Worm (Caenorhabditis elegans) whole organism, early embryonic: ENCODE measurements around the gene gst-23.

ENCODE experiments used
- B0310.2 ChIP-seq: sonication (generic microtip); optimal IDR thresholded peaks from 2 replicates; lab custom pipeline; 2016; ENCODE audit warnings: mild to moderate bottlenecking, missing genetic modification characterization, missing compliant biosample characterization
- ama-1 ChIP-seq: fragments of 150-350 bp; optimal IDR thresholded peaks from 2 replicates; lab custom pipeline; 2014
- hmg-4 ChIP-seq: fragments of 200-800 bp; sonication (Bioruptor generic); optimal IDR thresholded peaks from 2 replicates; lab custom pipeline; 2018; ENCODE audit warnings: mild to moderate bottlenecking, missing genetic modification characterization, missing compliant biosample characterization
- scrt-1 ChIP-seq: fragments of 200-800 bp; sonication (Bioruptor generic); IDR thresholded peaks from 2 replicates; pipeline ENCODE4 v1.3.6; 2022; ENCODE audit warnings: missing genetic modification characterization, missing compliant biosample characterization
- tbx-11 ChIP-seq: fragments of 200-800 bp; sonication (Bioruptor generic); IDR thresholded peaks from 2 replicates; pipeline ENCODE4 v1.3.6; 2022; ENCODE audit warnings: missing genetic modification characterization, missing compliant biosample characterization

ce11 chrV:3266189-3266588 lies 23.1 kb downstream of the gst-23 start, which contains the start of gene T28A11.17:
- TF ChIP-seq scrt-1 (GFP tag; lab: Robert Waterston, UW) = no peak
- TF ChIP-seq B0310.2 (tag; lab: Kevin White, UChicago) = no peak
- TF ChIP-seq hmg-4 (GFP tag; lab: Kevin White, UChicago) = no peak
- TF ChIP-seq ama-1 (lab: Kevin White, UChicago) = no peak
- TF ChIP-seq tbx-11 (GFP tag; lab: Robert Waterston, UW) = no peak
